Fruit fly (Drosophila melanogaster): ENCODE data around the gene CG13907.

Gene CG13907

dm6 chr3L:904991-905745 lies 23.4 kb upstream of the CG13907 start (continued):
- TF ChIP-seq Abd-B (GFP tag; optimal IDR thresholded peaks at IDR 0.05) (peak; percentile 4), nmo (GFP tag; optimal IDR thresholded peaks at IDR 0.05) (peak; percentile 39), CG17328 (GFP tag; IDR thresholded peaks at IDR 0.05) (peak; percentile 51; the same call in 1 of the 2 replicates), wor (GFP tag; IDR thresholded peaks at IDR 0.05) (0 out of 2 replicates have a peak, but pooled peaks have one; percentile 27), Mrtf (GFP tag; IDR thresholded peaks at IDR 0.05) (no peak), CG6254 (GFP tag; optimal IDR thresholded peaks at IDR 0.05) (peak; percentile 38), ase (GFP tag; IDR thresholded peaks at IDR 0.05) (0 out of 3 replicates have a peak, but pooled peaks have one; percentile 38), peb (GFP tag; IDR thresholded peaks at IDR 0.05) (peak; percentile 14; the same call in 1 of the 2 replicates), Six4 (GFP tag; optimal IDR thresholded peaks at IDR 0.05) (no peak), CG32767 (GFP tag; IDR thresholded peaks at IDR 0.05) (0 out of 2 replicates have a peak, but pooled peaks have one; percentile 19), ind (GFP tag; optimal IDR thresholded peaks at IDR 0.05) (no peak), CG18262 (tag; optimal IDR thresholded peaks at IDR 0.05) (peak; percentile 73), chinmo (GFP tag; IDR thresholded peaks at IDR 0.05; ENCODE audit: partially characterized antibody) (no peak), CG18619 (GFP tag; optimal IDR thresholded peaks at IDR 0.05) (no peak), sens (GFP tag) (peak; percentile 88), gsb-n (tag; optimal IDR thresholded peaks at IDR 0.05) (peak; percentile 55), Xrp1 (GFP tag; IDR thresholded peaks at IDR 0.05) (peak; percentile 79), CG34224 (GFP tag; IDR thresholded peaks at IDR 0.05; ENCODE audit: partially characterized antibody) (no peak), MBD-R2 (GFP tag; IDR thresholded peaks at IDR 0.05) (no peak), CG10321 (GFP tag; IDR thresholded peaks at IDR 0.05) (no peak), tgo (GFP tag; IDR thresholded peaks at IDR 0.05) (peak; percentile 13; the same call in 1 of the 3 replicates), CrebB (tag; optimal IDR thresholded peaks at IDR 0.05) (no peak), lola (GFP tag; optimal IDR thresholded peaks at IDR 0.05) (peak in 1 of 3 experiments; percentile 72), emc (GFP tag; optimal IDR thresholded peaks at IDR 0.05) (no peak), CG14014 (GFP tag; IDR thresholded peaks at IDR 0.05) (no peak), ewg (GFP tag; optimal IDR thresholded peaks at IDR 0.05) (peak; percentile 20), CG12744 (GFP tag; optimal IDR thresholded peaks at IDR 0.05) (no peak), her (GFP tag; optimal IDR thresholded peaks at IDR 0.05) (no peak), CG13424 (tag; optimal IDR thresholded peaks at IDR 0.05) (peak; percentile 38), Dref (GFP tag; IDR thresholded peaks at IDR 0.05) (0 out of 2 replicates have a peak, but pooled peaks have one; percentile 20), CG9932 (GFP tag; IDR thresholded peaks at IDR 0.05) (no peak), jigr1 (GFP tag; IDR thresholded peaks at IDR 0.05) (no peak), Poxn (GFP tag; IDR thresholded peaks at IDR 0.05) (no peak), phol (tag; optimal IDR thresholded peaks at IDR 0.05) (peak; percentile 63), row (GFP tag; IDR thresholded peaks at IDR 0.05) (peak; percentile 82), CG13775 (GFP tag; optimal IDR thresholded peaks at IDR 0.05) (peak; percentile 46), CG8924 (tag; optimal IDR thresholded peaks at IDR 0.05) (peak; percentile 44), Chrac-16 (GFP tag; optimal IDR thresholded peaks at IDR 0.05) (peak; percentile 10), CG31441 (GFP tag; IDR thresholded peaks at IDR 0.05) (peak; percentile 31; the same call in 1 of the 2 replicates), dmrt99B (tag; optimal IDR thresholded peaks at IDR 0.05) (peak; percentile 49), CG6272 (GFP tag; IDR thresholded peaks at IDR 0.05) (no peak), gcm (GFP tag; optimal IDR thresholded peaks at IDR 0.05) (peak; percentile 46), CG10979 (tag; optimal IDR thresholded peaks at IDR 0.05) (peak; percentile 72), ash1 (GFP tag; optimal IDR thresholded peaks at IDR 0.05) (no peak), kah (GFP tag; optimal IDR thresholded peaks at IDR 0.05) (no peak), CG17829 (tag; optimal IDR thresholded peaks at IDR 0.05) (peak; percentile 67), CG17361 (GFP tag; IDR thresholded peaks at IDR 0.05) (no peak; the same call in 2 of the 3 replicates), pan (optimal IDR thresholded peaks at IDR 0.05) (no peak), pan (GFP tag; optimal IDR thresholded peaks at IDR 0.05 in 1 of 2, IDR thresholded peaks at IDR 0.05 in 1 of 2) (peak in 1 of 2 experiments; percentile 13)
